Worm (Caenorhabditis elegans): ENCODE measurements around the gene ifc-2.

Gene ifc-2

ce11 chrX:654804-655203 is at the start of gene ifc-2:
Gene ifc-2, minus strand, starts transcription at chrX:654904.
- no peak for TF ChIP-seq nhr-76 (tag; optimal IDR thresholded peaks at IDR 0.05)

DNA sequence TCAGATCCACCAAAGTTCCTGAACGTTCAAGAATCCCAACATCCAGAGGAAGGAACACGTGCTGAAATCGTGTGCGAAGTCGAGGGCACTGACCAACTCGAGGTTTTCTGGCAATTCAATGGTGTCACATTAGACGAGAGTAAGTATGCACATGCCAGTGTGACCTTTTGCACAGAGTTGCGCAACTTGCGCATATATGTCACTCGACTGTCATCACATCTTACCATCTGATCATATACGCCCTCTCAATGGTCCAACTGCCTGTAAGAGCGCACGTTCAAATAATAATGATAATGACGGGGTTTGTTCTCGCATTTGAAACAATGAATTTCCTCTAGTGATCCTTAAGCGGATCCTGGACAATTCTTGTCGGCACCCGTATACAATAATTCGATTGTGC is 41.5 kb upstream of the ifc-2 start:
- TF ChIP-seq ceh-43 (GFP tag; optimal IDR thresholded peaks at IDR 0.05) (no peak), sptf-1 (tag; optimal IDR thresholded peaks at IDR 0.05) (peak; percentile 24), nhr-2 (tag; optimal IDR thresholded peaks at IDR 0.05) (peak; percentile 92), unc-62 (GFP tag; optimal IDR thresholded peaks at IDR 0.05) (peak; percentile 58), ceh-83 (GFP tag; optimal IDR thresholded peaks at IDR 0.05) (no peak), sem-2 (GFP tag; optimal IDR thresholded peaks at IDR 0.05) (no peak), ham-2 (GFP tag; optimal IDR thresholded peaks at IDR 0.05) (no peak)

DNA sequence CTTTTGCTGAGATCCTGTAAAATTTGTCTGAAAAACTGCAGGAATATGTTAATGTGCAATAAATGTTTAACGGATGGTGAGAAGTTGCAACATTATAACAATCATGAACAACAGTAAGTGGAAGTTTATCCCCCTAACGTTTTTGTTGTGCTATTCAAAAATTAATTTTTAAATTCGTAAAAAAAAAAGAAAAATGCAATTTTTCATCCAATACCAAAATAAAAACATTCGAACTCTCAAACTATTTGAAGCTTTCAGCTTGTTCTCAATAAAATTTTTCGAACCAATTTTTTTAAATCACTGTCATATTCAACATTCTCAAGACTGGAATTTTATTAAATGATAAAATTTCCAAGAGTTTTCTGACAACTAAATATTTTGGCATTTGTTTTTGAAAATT is 36.9 kb upstream of the ifc-2 start, which contains the start of gene ncam-1:
TSS of gene ncam-1 (plus strand) at position 301 of the 400 bp plus-strand sequence.
- TF ChIP-seq nhr-76 (tag; optimal IDR thresholded peaks at IDR 0.05) (no peak), lin-13 (tag; optimal IDR thresholded peaks at IDR 0.05) (no peak), ceh-43 (GFP tag; optimal IDR thresholded peaks at IDR 0.05) (no peak), flh-1 (GFP tag; optimal IDR thresholded peaks at IDR 0.05) (no peak)

- TF ChIP-seq snpc-4 (tag; optimal IDR thresholded peaks at IDR 0.05), result no peak
- peak; percentile 27 for TF ChIP-seq ces-1 (GFP tag; optimal IDR thresholded peaks at IDR 0.05)
Observed at ce11 chrX:688602-689001, 33.9 kb upstream of the ifc-2 start.

DNA sequence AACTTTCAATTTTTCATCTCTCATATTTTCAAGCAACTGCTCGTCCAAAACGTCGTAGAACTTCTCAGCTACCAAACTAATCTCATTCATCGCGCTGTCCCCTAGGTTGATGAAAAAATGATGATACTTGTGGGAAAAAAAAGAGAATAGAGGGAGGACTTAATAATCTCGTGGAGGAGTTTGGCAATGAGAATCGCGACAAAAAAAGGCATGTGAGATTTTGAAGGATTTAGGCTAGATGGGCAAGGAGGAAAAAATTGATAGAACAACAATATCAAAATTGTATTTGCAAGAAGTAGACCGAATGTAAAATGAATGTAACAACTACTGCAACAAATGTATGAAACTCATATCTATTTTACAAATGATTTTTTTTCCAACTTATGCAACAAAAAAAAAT is 28.0 kb upstream of the ifc-2 start, which contains the start of gene Y9C12A.1:
TSS of gene Y9C12A.1 (minus strand) at position 101 of the 400 bp plus-strand sequence.
- TF ChIP-seq mls-2 (tag; optimal IDR thresholded peaks at IDR 0.05), result no peak
- TF ChIP-seq lsy-2 (tag; optimal IDR thresholded peaks at IDR 0.05), result no peak
- TF ChIP-seq ham-2 (GFP tag; optimal IDR thresholded peaks at IDR 0.05), result no peak
- TF ChIP-seq nhr-237 (tag; optimal IDR thresholded peaks at IDR 0.05), result no peak
- no peak for TF ChIP-seq pha-4 (tag; optimal IDR thresholded peaks at IDR 0.05)
- no peak for TF ChIP-seq unc-62 (GFP tag; optimal IDR thresholded peaks at IDR 0.05)

- TF ChIP-seq blmp-1 (tag; optimal IDR thresholded peaks at IDR 0.05) (no peak), mls-2 (tag; optimal IDR thresholded peaks at IDR 0.05) (no peak), nhr-76 (tag; optimal IDR thresholded peaks at IDR 0.05) (no peak), pha-4 (tag; optimal IDR thresholded peaks at IDR 0.05) (no peak), ceh-43 (GFP tag; optimal IDR thresholded peaks at IDR 0.05) (no peak), sem-2 (GFP tag; optimal IDR thresholded peaks at IDR 0.05) (no peak), lsy-2 (tag; optimal IDR thresholded peaks at IDR 0.05) (no peak), unc-62 (GFP tag; optimal IDR thresholded peaks at IDR 0.05) (no peak), nhr-28 (tag; optimal IDR thresholded peaks at IDR 0.05) (no peak), mep-1 (tag; optimal IDR thresholded peaks at IDR 0.05) (no peak), snpc-4 (tag; optimal IDR thresholded peaks at IDR 0.05) (no peak), zip-8 (tag; optimal IDR thresholded peaks at IDR 0.05) (no peak), nhr-2 (tag; optimal IDR thresholded peaks at IDR 0.05) (no peak), ceh-39 (tag; optimal IDR thresholded peaks at IDR 0.05) (no peak), hlh-1 (tag; optimal IDR thresholded peaks at IDR 0.05) (no peak), nhr-12 (tag; optimal IDR thresholded peaks at IDR 0.05) (no peak), ham-2 (GFP tag; optimal IDR thresholded peaks at IDR 0.05) (no peak)
Observed at ce11 chrX:681413-681812, 26.7 kb upstream of the ifc-2 start.

ce11 chrX:680920-681319 is 26.2 kb upstream of the ifc-2 start, which contains the start of gene T19D7.7:
Gene T19D7.7, minus strand, starts transcription at chrX:681020.
- TF ChIP-seq tbx-8 (GFP tag; optimal IDR thresholded peaks at IDR 0.05), result no peak
- TF ChIP-seq pha-4 (tag; optimal IDR thresholded peaks at IDR 0.05), result no peak
- no peak for TF ChIP-seq nhr-28 (tag; optimal IDR thresholded peaks at IDR 0.05)
- no peak for TF ChIP-seq cnd-1 (tag; optimal IDR thresholded peaks at IDR 0.05)
- no peak for TF ChIP-seq ztf-11 (tag; optimal IDR thresholded peaks at IDR 0.05)
- TF ChIP-seq unc-62 (GFP tag; optimal IDR thresholded peaks at IDR 0.05), result no peak
- TF ChIP-seq nhr-76 (tag; optimal IDR thresholded peaks at IDR 0.05), result no peak
- TF ChIP-seq elt-3 (tag; optimal IDR thresholded peaks at IDR 0.05), result no peak
- no peak for TF ChIP-seq zip-8 (tag; optimal IDR thresholded peaks at IDR 0.05)
- TF ChIP-seq sem-2 (GFP tag; optimal IDR thresholded peaks at IDR 0.05), result no peak
- no peak for TF ChIP-seq ces-1 (GFP tag; optimal IDR thresholded peaks at IDR 0.05)
- no peak for TF ChIP-seq elt-1 (tag; optimal IDR thresholded peaks at IDR 0.05; ENCODE audit: borderline replicate concordance, insufficient read depth)
- no peak for TF ChIP-seq nhr-237 (tag; optimal IDR thresholded peaks at IDR 0.05)
- TF ChIP-seq mab-5 (tag; optimal IDR thresholded peaks at IDR 0.05), result no peak
- TF ChIP-seq nhr-2 (tag; optimal IDR thresholded peaks at IDR 0.05), result no peak
- no peak for TF ChIP-seq ham-2 (GFP tag; optimal IDR thresholded peaks at IDR 0.05)
- no peak for TF ChIP-seq lsy-2 (tag; optimal IDR thresholded peaks at IDR 0.05)
- no peak for TF ChIP-seq lin-32 (GFP tag; optimal IDR thresholded peaks at IDR 0.05)
